Fruit fly (Drosophila melanogaster) Kc167 (cell line): ENCODE measurements around the gene CG34244.

Source experiments
- Myc ChIP-seq: fragments of >200 bp; optimal IDR thresholded peaks from 2 replicates; lab custom pipeline; 2017; ENCODE audit warnings: missing external identifiers
- Sin3A ChIP-seq: fragments of >200 bp; optimal IDR thresholded peaks from 2 replicates; lab custom pipeline; 2018; ENCODE audit warnings: missing external identifiers
- h ChIP-seq: fragments of >200 bp; optimal IDR thresholded peaks from 3 replicates; lab custom pipeline; 2018; ENCODE audit warnings: missing external identifiers
- insv ChIP-seq: fragments of >200 bp; optimal IDR thresholded peaks from 3 replicates; lab custom pipeline; 2018; ENCODE audit warnings: missing external identifiers
- psq ChIP-seq: fragments of >200 bp; optimal IDR thresholded peaks from 2 replicates; lab custom pipeline; 2017; ENCODE audit warnings: missing external identifiers
- ttk ChIP-seq: sonication (Bioruptor generic); optimal IDR thresholded peaks from 2 replicates; lab custom pipeline; 2017; ENCODE audit warnings: missing external identifiers

The CG34244 gene

DNA sequence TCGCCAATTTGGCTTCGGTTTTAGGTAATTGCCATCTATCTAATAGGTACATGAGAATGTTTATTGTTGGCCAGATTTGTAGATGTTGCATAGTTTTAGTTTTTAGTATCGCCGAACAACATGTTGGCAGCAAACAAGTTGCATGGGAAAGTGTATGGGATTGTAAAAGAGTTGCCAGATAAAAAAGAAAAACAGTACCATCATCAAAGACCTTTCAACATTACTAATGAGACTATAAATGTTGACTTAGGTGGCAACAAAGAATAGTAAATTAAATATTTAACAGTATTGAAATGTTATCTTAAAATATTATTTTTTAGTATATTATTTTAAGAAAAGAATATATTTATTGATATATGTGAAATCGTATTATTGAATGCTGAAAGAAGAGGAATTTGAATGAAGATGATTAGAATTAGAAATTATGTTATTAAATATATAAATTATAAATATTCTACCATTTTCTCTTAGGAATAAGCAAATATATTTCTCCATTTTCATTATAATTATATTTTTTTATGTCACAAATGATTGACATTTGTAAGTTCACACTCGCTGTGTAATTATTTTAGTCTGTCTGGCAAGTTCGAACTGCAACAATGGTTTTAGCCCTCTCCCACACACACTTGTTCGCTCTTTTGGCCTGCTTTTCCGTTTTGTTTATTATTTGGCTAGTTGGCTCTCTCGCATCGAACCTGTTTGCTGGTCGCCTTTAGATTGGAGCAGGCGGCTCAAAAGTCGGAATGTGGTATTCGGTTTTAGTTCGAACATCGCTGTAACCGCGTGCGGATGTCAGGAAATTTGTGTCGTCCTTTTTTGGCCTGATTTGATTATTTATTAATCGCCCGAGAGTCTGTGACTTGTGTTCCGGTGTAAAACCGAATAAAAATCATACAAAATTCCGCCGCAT is 30.8 kb downstream of the CG34244 start:
- TF ChIP-seq h (lab: Kevin White, UChicago) (no peak), ttk (lab: Kevin White, UChicago) (no peak), psq (lab: Kevin White, UChicago) (no peak), Myc (lab: Kevin White, UChicago) (no peak), Sin3A (lab: Kevin White, UChicago) (no peak)

DNA sequence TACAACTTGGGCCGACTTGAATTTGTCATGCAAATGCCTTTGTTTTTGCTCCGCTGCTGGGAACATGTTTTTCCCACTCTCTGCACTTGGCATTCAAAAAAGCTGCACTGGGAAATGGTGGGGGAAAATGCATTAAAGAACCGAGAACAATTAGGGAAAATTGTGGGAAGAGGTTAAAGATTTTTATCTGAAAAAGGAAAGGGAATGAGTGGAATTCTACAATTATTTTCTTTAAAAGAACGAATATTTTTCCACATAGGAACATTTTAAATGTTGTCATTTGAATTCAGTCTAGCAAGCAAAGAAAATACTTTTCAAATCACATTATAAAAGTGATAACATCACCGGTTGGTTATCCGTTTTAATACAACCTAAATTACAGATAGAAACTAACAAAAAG is 32.7 kb downstream of the CG34244 start, which contains the start of gene saturn:
TSS of gene saturn (plus strand) at position 301 of the 400 bp plus-strand sequence.
- TF ChIP-seq insv (lab: Kevin White, UChicago): no peak
- TF ChIP-seq ttk (lab: Kevin White, UChicago): no peak
- TF ChIP-seq Sin3A (lab: Kevin White, UChicago): no peak
- TF ChIP-seq Myc (lab: Kevin White, UChicago): no peak
- no peak for TF ChIP-seq h (lab: Kevin White, UChicago)
- no peak for TF ChIP-seq psq (lab: Kevin White, UChicago)

dm6 chr3L:14202318-14202717 is 33.4 kb downstream of the CG34244 start:
- TF ChIP-seq psq (lab: Kevin White, UChicago) (no peak), h (lab: Kevin White, UChicago) (no peak), Myc (lab: Kevin White, UChicago) (no peak), insv (lab: Kevin White, UChicago) (no peak), ttk (lab: Kevin White, UChicago) (no peak), Sin3A (lab: Kevin White, UChicago) (no peak)

DNA sequence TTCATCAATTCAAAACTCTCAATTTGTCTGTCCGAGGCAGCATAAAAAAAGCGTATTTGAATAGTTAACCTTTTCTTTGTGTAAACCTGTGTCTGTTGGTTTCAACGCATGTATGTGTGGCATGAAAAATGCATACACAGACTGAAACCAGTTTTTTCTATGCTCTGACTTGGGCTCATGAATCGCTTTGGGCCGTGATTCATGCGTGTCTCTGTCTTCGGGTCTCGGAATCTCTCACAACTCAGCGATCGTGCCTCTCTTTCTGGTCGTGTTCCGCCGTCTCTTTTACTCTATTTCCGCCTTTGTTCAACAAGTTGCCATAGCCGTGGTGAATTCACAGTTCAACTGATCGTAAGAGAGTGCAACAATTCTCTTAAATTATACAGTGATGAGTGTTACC is 34.8 kb downstream of the CG34244 start:
- TF ChIP-seq Myc (lab: Kevin White, UChicago) (no peak), ttk (lab: Kevin White, UChicago) (no peak), insv (lab: Kevin White, UChicago) (no peak), h (lab: Kevin White, UChicago) (no peak), psq (lab: Kevin White, UChicago) (no peak), Sin3A (lab: Kevin White, UChicago) (no peak)

dm6 chr3L:14198216-14198615 is 37.5 kb downstream of the CG34244 start:
- TF ChIP-seq h (lab: Kevin White, UChicago) (no peak), Sin3A (lab: Kevin White, UChicago) (no peak), psq (lab: Kevin White, UChicago) (no peak), insv (lab: Kevin White, UChicago) (no peak), ttk (lab: Kevin White, UChicago) (no peak), Myc (lab: Kevin White, UChicago) (no peak)

- no peak for TF ChIP-seq insv (lab: Kevin White, UChicago)
- TF ChIP-seq Sin3A (lab: Kevin White, UChicago): no peak
- TF ChIP-seq Myc (lab: Kevin White, UChicago): no peak
- no peak for TF ChIP-seq ttk (lab: Kevin White, UChicago)
- no peak for TF ChIP-seq psq (lab: Kevin White, UChicago)
- TF ChIP-seq h (lab: Kevin White, UChicago): no peak
Measured at dm6 chr3L:14195714-14196113, 40.0 kb downstream of the CG34244 start.

- TF ChIP-seq h (lab: Kevin White, UChicago) (no peak), Sin3A (lab: Kevin White, UChicago) (no peak), psq (lab: Kevin White, UChicago) (no peak), ttk (lab: Kevin White, UChicago) (no peak), Myc (lab: Kevin White, UChicago) (no peak), insv (lab: Kevin White, UChicago) (no peak)
Measured at dm6 chr3L:14193962-14194503, 41.7 kb downstream of the CG34244 start.

DNA sequence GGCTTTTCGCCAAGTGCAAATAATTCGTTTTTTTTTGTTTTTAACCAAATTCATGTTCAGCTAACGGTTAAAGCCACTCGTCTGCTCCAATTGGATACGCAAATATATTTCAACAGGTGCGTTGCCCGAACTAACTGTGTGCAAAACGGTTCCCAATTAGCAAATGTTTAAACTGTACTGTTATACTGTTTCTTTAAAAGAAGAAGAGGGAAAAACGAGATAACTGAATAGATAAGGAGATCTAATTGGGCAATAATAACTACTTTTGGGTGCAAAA is 44.3 kb downstream of the CG34244 start:
- no peak for TF ChIP-seq ttk (lab: Kevin White, UChicago)
- no peak for TF ChIP-seq h (lab: Kevin White, UChicago)
- no peak for TF ChIP-seq insv (lab: Kevin White, UChicago)
- no peak for TF ChIP-seq Sin3A (lab: Kevin White, UChicago)
- no peak for TF ChIP-seq psq (lab: Kevin White, UChicago)
- TF ChIP-seq Myc (lab: Kevin White, UChicago): no peak

dm6 chr3L:14190625-14191475 is 44.9 kb downstream of the CG34244 start, which contains the start of gene nuf:
nuf (plus strand) TSS chr3L:14190870.
- TF ChIP-seq psq (lab: Kevin White, UChicago) (no peak), h (lab: Kevin White, UChicago) (no peak), Sin3A (lab: Kevin White, UChicago) (no peak), Myc (lab: Kevin White, UChicago) (no peak)

DNA sequence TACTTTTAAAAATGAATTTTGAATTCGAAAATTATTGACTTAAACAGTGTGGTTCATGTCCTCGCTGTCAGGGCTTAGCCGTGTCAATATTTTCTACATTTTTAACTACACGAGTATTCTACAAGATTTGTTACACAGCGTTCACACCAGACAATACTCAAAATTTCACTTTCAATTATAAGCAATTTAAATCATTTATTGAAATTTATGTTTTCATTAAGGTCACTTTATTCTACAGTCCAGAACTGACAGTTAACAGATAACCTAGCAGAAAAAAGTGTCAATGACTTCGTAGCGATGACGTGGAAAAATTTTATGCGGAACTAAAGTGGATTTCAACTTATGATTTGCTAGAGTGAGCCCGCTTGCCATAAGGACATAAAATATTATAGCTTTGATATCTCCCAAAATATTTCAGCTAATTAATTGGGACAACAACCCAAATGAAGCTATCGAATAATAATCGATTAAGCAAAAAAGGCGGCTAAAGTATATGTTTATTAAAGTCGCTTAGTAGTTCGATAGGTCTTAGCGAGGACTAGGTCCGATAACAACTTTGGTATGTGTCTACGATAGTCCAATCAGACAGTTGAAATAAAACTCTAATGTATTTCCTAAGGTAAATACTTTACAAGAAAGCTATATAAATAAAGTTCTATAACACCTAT is 45.6 kb downstream of the CG34244 start:
- TF ChIP-seq ttk (lab: Kevin White, UChicago) (no peak), Myc (lab: Kevin White, UChicago) (no peak), Sin3A (lab: Kevin White, UChicago) (no peak), psq (lab: Kevin White, UChicago) (peak; percentile 4), h (lab: Kevin White, UChicago) (no peak)
